Worm (Caenorhabditis elegans): Measurements from ENCODE around the gene F26G1.9.

- TF ChIP-seq pqm-1 (tag; optimal IDR thresholded peaks at IDR 0.05) (no peak), nhr-90 (tag; optimal IDR thresholded peaks at IDR 0.05; ENCODE audit: poor library complexity) (no peak)
These were observed 6.0 kb upstream of the F26G1.9 start for ce11 chrII:4779753-4780152.
